Worm (Caenorhabditis elegans) whole organism, L4 larva: ENCODE measurements around the gene rps-14.

Source experiments
- D1046.2 ChIP-seq: fragments of 200-800 bp; sonication (Bioruptor generic); IDR thresholded peaks from 2 replicates; pipeline ENCODE4 v1.3.6; 2022; ENCODE audit warnings: missing genetic modification characterization, missing compliant biosample characterization
- F49E8.2 ChIP-seq: sonication (generic microtip); optimal IDR thresholded peaks from 2 replicates; lab custom pipeline; 2016; ENCODE audit warnings: missing compliant biosample characterization, mild to moderate bottlenecking, missing genetic modification characterization, borderline replicate concordance
- R02D3.7 ChIP-seq: fragments of 150-350 bp; sonication (generic microtip); optimal IDR thresholded peaks from 3 replicates; lab custom pipeline; 2014; ENCODE audit warnings: missing biosample characterization, missing genetic modification characterization
- T20F7.1 ChIP-seq: fragments of 200-800 bp; sonication (Bioruptor generic); optimal IDR thresholded peaks from 2 replicates; lab custom pipeline; 2018; ENCODE audit warnings: mild to moderate bottlenecking, missing genetic modification characterization, missing compliant biosample characterization
- Y48G9A.11 ChIP-seq: fragments of 200-800 bp; sonication (Bioruptor generic); IDR thresholded peaks from 2 replicates; pipeline ENCODE4 v1.3.6; 2022; ENCODE audit warnings: missing genetic modification reagents, missing genetic modification characterization, missing compliant biosample characterization
- Y5F2A.4 ChIP-seq: fragments of 200-800 bp; sonication (Bioruptor generic); optimal IDR thresholded peaks from 2 replicates; lab custom pipeline; 2018; ENCODE audit warnings: mild to moderate bottlenecking, missing genetic modification characterization, missing compliant biosample characterization
- aha-1 ChIP-seq: fragments of 150-350 bp; peaks from one replicate; lab custom pipeline; 2014; ENCODE audit warnings: missing biosample characterization, missing genetic modification characterization
- ama-1 ChIP-seq: fragments of 150-350 bp; optimal IDR thresholded peaks from 2 replicates; lab custom pipeline; 2014; ENCODE audit warnings: inconsistent platforms, mixed read lengths
- arid-1 ChIP-seq: fragments of 200-800 bp; sonication (Bioruptor generic); conservative IDR thresholded peaks from 2 replicates; pipeline ENCODE4 v1.3.6; 2022; ENCODE audit warnings: missing genetic modification reagents, missing genetic modification characterization, missing compliant biosample characterization
- ceh-28 ChIP-seq: fragments of 150-350 bp; optimal IDR thresholded peaks from 2 replicates; lab custom pipeline; 2014; ENCODE audit warnings: missing biosample characterization, missing genetic modification reagents, missing genetic modification characterization
- ceh-44 ChIP-seq: fragments of 200-800 bp; sonication (Bioruptor generic); IDR thresholded peaks from 2 replicates; pipeline ENCODE4 v1.3.6; 2022; ENCODE audit warnings: missing genetic modification reagents, missing genetic modification characterization, missing compliant biosample characterization
- ceh-62 ChIP-seq: sonication (generic microtip); optimal IDR thresholded peaks from 2 replicates; lab custom pipeline; 2017; ENCODE audit warnings: missing biosample characterization, missing genetic modification characterization
- ceh-82 ChIP-seq: sonication (generic microtip); optimal IDR thresholded peaks from 2 replicates; lab custom pipeline; 2017; ENCODE audit warnings: missing biosample characterization, missing genetic modification characterization
- dmd-6 ChIP-seq: fragments of 200-800 bp; sonication (Bioruptor generic); IDR thresholded peaks from 2 replicates; pipeline ENCODE4 v1.3.6; 2022; ENCODE audit warnings: missing genetic modification reagents, missing genetic modification characterization, missing compliant biosample characterization
- dmd-9 ChIP-seq: fragments of 200-800 bp; sonication (Bioruptor generic); IDR thresholded peaks from 2 replicates; pipeline ENCODE4 v1.3.6; 2022; ENCODE audit warnings: missing genetic modification reagents, missing genetic modification characterization, missing compliant biosample characterization
- dve-1 ChIP-seq: sonication (generic microtip); optimal IDR thresholded peaks from 2 replicates; lab custom pipeline; 2017; ENCODE audit warnings: antibody characterized with exemption, mild to moderate bottlenecking, missing genetic modification characterization, missing compliant biosample characterization; ENCODE audit not compliant: insufficient read depth
- fos-1 ChIP-seq: fragments of 150-350 bp; optimal IDR thresholded peaks from 2 replicates; lab custom pipeline; 2014; ENCODE audit warnings: missing biosample characterization, missing genetic modification characterization
- gei-8 ChIP-seq: fragments of 200-800 bp; sonication (Bioruptor generic); optimal IDR thresholded peaks from 2 replicates; lab custom pipeline; 2018; ENCODE audit warnings: mild to moderate bottlenecking, missing genetic modification characterization, missing compliant biosample characterization
- hif-1 ChIP-seq, 2 experiments: sonication (generic microtip); optimal IDR thresholded peaks; 2 replicates each; lab custom pipeline; 2016 to 2017; ENCODE audit warnings: missing compliant biosample characterization in 2 of 2, missing genetic modification characterization in 2 of 2, missing genetic modification reagents in 2 of 2, missing genotype in 2 of 2, mild to moderate bottlenecking in 1 of 2
- hlh-11 ChIP-seq: fragments of 200-800 bp; sonication (Bioruptor generic); optimal IDR thresholded peaks from 2 replicates; lab custom pipeline; 2018; ENCODE audit warnings: mild to moderate bottlenecking, missing genetic modification characterization, missing compliant biosample characterization
- hmg-1.1 ChIP-seq: fragments of 200-800 bp; sonication (Bioruptor generic); IDR thresholded peaks from 2 replicates; pipeline ENCODE4 v1.3.6; 2022; ENCODE audit warnings: missing genetic modification reagents, missing genetic modification characterization, missing compliant biosample characterization
- jun-1 ChIP-seq: fragments of 150-350 bp; optimal IDR thresholded peaks from 2 replicates; lab custom pipeline; 2014; ENCODE audit warnings: missing biosample characterization, missing genetic modification reagents, missing genetic modification characterization
- lin-1 ChIP-seq: fragments of 200-800 bp; sonication (Bioruptor generic); IDR thresholded peaks from 2 replicates; pipeline ENCODE4 v1.3.6; 2022; ENCODE audit warnings: missing genetic modification reagents, missing genetic modification characterization, missing compliant biosample characterization
- lin-13 ChIP-seq: fragments of 150-350 bp; optimal IDR thresholded peaks from 2 replicates; lab custom pipeline; 2014; ENCODE audit warnings: missing biosample characterization, missing genetic modification reagents, missing genetic modification characterization
- lin-29 ChIP-seq: fragments of 200-800 bp; sonication (Bioruptor generic); IDR thresholded peaks from 2 replicates; pipeline ENCODE4 v1.3.6; 2022; ENCODE audit warnings: missing genetic modification reagents, missing genetic modification characterization, missing compliant biosample characterization
- lin-38 ChIP-seq: fragments of 200-800 bp; sonication (Bioruptor generic); IDR thresholded peaks from 2 replicates; pipeline ENCODE4 v1.3.6; 2022; ENCODE audit warnings: missing genetic modification reagents, missing genetic modification characterization, missing compliant biosample characterization
- mdl-1 ChIP-seq, 2 experiments: fragments of 150-350 bp in 1 of 2; sonication (generic microtip) in 1 of 2; optimal IDR thresholded peaks; 2 replicates each; lab custom pipeline; 2014 to 2017; ENCODE audit warnings: missing biosample characterization in 2 of 2, missing genetic modification characterization in 2 of 2
- mdt-29 ChIP-seq: fragments of 200-800 bp; sonication (Bioruptor generic); IDR thresholded peaks from 2 replicates; pipeline ENCODE4 v1.3.6; 2022; ENCODE audit warnings: missing genetic modification reagents, missing genetic modification characterization, missing compliant biosample characterization
- mep-1 ChIP-seq: fragments of 150-350 bp; sonication (generic microtip); optimal IDR thresholded peaks from 3 replicates; lab custom pipeline; 2014; ENCODE audit warnings: missing biosample characterization, missing genetic modification characterization
- mes-2 ChIP-seq: sonication (generic microtip); optimal IDR thresholded peaks from 2 replicates; lab custom pipeline; 2016; ENCODE audit warnings: missing genotype, mild to moderate bottlenecking, missing genetic modification characterization, missing compliant biosample characterization; ENCODE audit not compliant: poor library complexity, severe bottlenecking
- mxl-2 ChIP-seq: fragments of 200-800 bp; sonication (Bioruptor generic); conservative IDR thresholded peaks from 2 replicates; pipeline ENCODE4 v1.3.6; 2022; ENCODE audit warnings: missing genetic modification reagents, missing genetic modification characterization, missing compliant biosample characterization
- nhr-102 ChIP-seq: sonication (generic microtip); optimal IDR thresholded peaks from 2 replicates; lab custom pipeline; 2016; ENCODE audit warnings: mild to moderate bottlenecking, missing genetic modification characterization, moderate library complexity, missing compliant biosample characterization
- nhr-11 ChIP-seq: fragments of 150-350 bp; optimal IDR thresholded peaks from 2 replicates; lab custom pipeline; 2014; ENCODE audit warnings: missing biosample characterization, missing genetic modification characterization
- nhr-25 ChIP-seq: sonication (generic microtip); optimal IDR thresholded peaks from 2 replicates; lab custom pipeline; 2017; ENCODE audit warnings: missing genetic modification characterization, mild to moderate bottlenecking, missing compliant biosample characterization, antibody characterized with exemption, moderate library complexity, borderline replicate concordance; ENCODE audit not compliant: insufficient read depth
- nhr-42 ChIP-seq: fragments of 200-800 bp; sonication (Bioruptor generic); IDR thresholded peaks from 2 replicates; pipeline ENCODE4 v1.3.6; 2022; ENCODE audit warnings: missing genetic modification characterization, missing compliant biosample characterization
- nhr-48 ChIP-seq: sonication (generic microtip); optimal IDR thresholded peaks from 2 replicates; lab custom pipeline; 2016; ENCODE audit warnings: mild to moderate bottlenecking, missing genetic modification characterization, missing compliant biosample characterization
- nhr-6 ChIP-seq: fragments of 150-350 bp; optimal IDR thresholded peaks from 2 replicates; lab custom pipeline; 2014; ENCODE audit warnings: missing biosample characterization, missing genetic modification characterization
- nhr-76 ChIP-seq: fragments of 150-350 bp; optimal IDR thresholded peaks from 2 replicates; lab custom pipeline; 2014; ENCODE audit warnings: missing biosample characterization, missing genetic modification characterization
- pha-4 ChIP-seq, 2 experiments: fragments of 150-350 bp in 1 of 2; fragments of 200-800 bp in 1 of 2; sonication (Bioruptor generic) in 1 of 2; IDR thresholded peaks in 1 of 2; optimal IDR thresholded peaks in 1 of 2; 2 replicates each; pipeline versions ENCODE4 v1.3.6 to Lab custom; 2014 to 2022; ENCODE audit warnings: missing genetic modification characterization in 2 of 2, missing genetic modification reagents in 2 of 2, missing biosample characterization in 1 of 2, missing compliant biosample characterization in 1 of 2
- pqm-1 ChIP-seq: sonication (generic microtip); optimal IDR thresholded peaks from 2 replicates; lab custom pipeline; 2017; ENCODE audit warnings: missing biosample characterization, missing genetic modification characterization
- saeg-2 ChIP-seq: fragments of 200-800 bp; sonication (Bioruptor generic); IDR thresholded peaks from 2 replicates; pipeline ENCODE4 v1.3.6; 2022; ENCODE audit warnings: missing genetic modification reagents, missing genetic modification characterization, missing compliant biosample characterization
- skn-1 ChIP-seq: fragments of 150-350 bp; optimal IDR thresholded peaks from 2 replicates; lab custom pipeline; 2014; ENCODE audit warnings: missing biosample characterization, missing genetic modification characterization
- snpc-1.2 ChIP-seq: fragments of 200-800 bp; sonication (Bioruptor generic); IDR thresholded peaks from 2 replicates; pipeline ENCODE4 v1.3.6; 2022; ENCODE audit warnings: missing genetic modification reagents, missing genetic modification characterization, missing compliant biosample characterization
- tra-1 ChIP-seq: fragments of 200-800 bp; sonication (Bioruptor generic); IDR thresholded peaks from 2 replicates; pipeline ENCODE4 v1.3.6; 2022; ENCODE audit warnings: missing genetic modification reagents, missing genetic modification characterization, missing compliant biosample characterization
- unc-130 ChIP-seq: sonication (generic microtip); optimal IDR thresholded peaks from 2 replicates; lab custom pipeline; 2016; ENCODE audit warnings: missing genetic modification reagents, missing genetic modification characterization, missing compliant biosample characterization
- unc-62 ChIP-seq, 3 experiments: fragments of 150-350 bp in 1 of 3; sonication (generic microtip); optimal IDR thresholded peaks in 2 of 3; peaks in 1 of 3; 1 replicate in 1 of 3; 2 replicates in 2 of 3; lab custom pipeline; 2014 to 2017; ENCODE audit warnings: missing biosample characterization in 3 of 3, missing genetic modification characterization in 3 of 3, missing genetic modification reagents in 3 of 3, missing genotype in 1 of 3
- vab-7 ChIP-seq: fragments of 200-800 bp; sonication (Bioruptor generic); IDR thresholded peaks from 2 replicates; pipeline ENCODE4 v1.3.6; 2022; ENCODE audit warnings: missing genetic modification reagents, missing genetic modification characterization, missing compliant biosample characterization

The rps-14 gene

ce11 chrIII:7142172-7142601, 37.2 kb downstream of the rps-14 start (continued):
- peak; percentile 40 for TF ChIP-seq hlh-11 (tag; lab: Kevin White, UChicago)
- TF ChIP-seq D1046.2 (GFP tag; lab: Robert Waterston, UW), result no peak
- TF ChIP-seq nhr-25, result no peak
- no peak for TF ChIP-seq dmd-6 (GFP tag; lab: Robert Waterston, UW)
- TF ChIP-seq arid-1 (GFP tag; lab: Robert Waterston, UW), result peak; percentile 62
- TF ChIP-seq nhr-48 (tag; lab: Kevin White, UChicago), result peak; percentile 35
- TF ChIP-seq dve-1 (tag; lab: Kevin White, UChicago), result peak; percentile 51
- no peak for TF ChIP-seq R02D3.7
- no peak for TF ChIP-seq ceh-62
- TF ChIP-seq ceh-82 (tag; lab: Kevin White, UChicago), result no peak
- TF ChIP-seq dmd-9 (GFP tag; lab: Robert Waterston, UW), result no peak
- peak; percentile 64 for TF ChIP-seq lin-38 (GFP tag; lab: Robert Waterston, UW)
- TF ChIP-seq Y5F2A.4, result no peak
- no peak for TF ChIP-seq gei-8 (GFP tag; lab: Kevin White, UChicago)
- peak; percentile 68 for TF ChIP-seq F49E8.2 (tag; lab: Kevin White, UChicago)
- TF ChIP-seq T20F7.1 (GFP tag; lab: Kevin White, UChicago), result no peak
- TF ChIP-seq, all 104 proteins: peak for 32

- TF ChIP-seq vab-7 (peak; percentile 36; the same call in 1 of the 2 replicates), fos-1 (tag; lab: Kevin White, UChicago) (no peak), jun-1 (tag; lab: Kevin White, UChicago) (no peak), pqm-1 (tag; lab: Kevin White, UChicago) (peak; percentile 53), lin-1 (GFP tag; lab: Robert Waterston, UW) (peak; percentile 72; the same call in 1 of the 2 replicates), unc-62 (GFP tag; optimal IDR thresholded peaks at IDR 0.05 in 1 of 2; lab: Kevin White, UChicago) (peak in 1 of 2 experiments; percentile 59), unc-62 (tag; optimal IDR thresholded peaks at IDR 0.05; lab: Kevin White, UChicago) (no peak), lin-38 (GFP tag; lab: Robert Waterston, UW) (peak; percentile 68), hif-1 (tag; optimal IDR thresholded peaks at IDR 0.05; lab: Kevin White, UChicago) (peak in 1 of 2 experiments; percentile 15), ceh-44 (GFP tag; lab: Robert Waterston, UW) (no peak), mes-2 (peak; percentile 87), nhr-6 (tag; lab: Kevin White, UChicago) (no peak), Y5F2A.4 (peak; percentile 61), aha-1 (tag; lab: Kevin White, UChicago) (peak; percentile 65), unc-130 (GFP tag; lab: Kevin White, UChicago) (peak; percentile 24), snpc-1.2 (GFP tag; lab: Robert Waterston, UW) (peak; percentile 69), nhr-11 (tag; lab: Kevin White, UChicago) (no peak), lin-29 (GFP tag; lab: Robert Waterston, UW) (no peak), skn-1 (tag; lab: Kevin White, UChicago) (no peak), ceh-28 (tag; lab: Kevin White, UChicago) (no peak), saeg-2 (GFP tag; lab: Robert Waterston, UW) (no peak), nhr-76 (tag; lab: Kevin White, UChicago) (no peak), tra-1 (GFP tag; lab: Robert Waterston, UW) (no peak), mep-1 (tag; lab: Kevin White, UChicago) (peak; percentile 83), arid-1 (GFP tag; lab: Robert Waterston, UW) (peak; percentile 70), lin-13 (peak; percentile 54), mxl-2 (GFP tag; lab: Robert Waterston, UW) (no peak), pha-4 (GFP tag; IDR thresholded peaks at IDR 0.05; lab: Robert Waterston, UW) (peak; percentile 63; the same call in 1 of the 2 replicates), pha-4 (tag; optimal IDR thresholded peaks at IDR 0.05; lab: Kevin White, UChicago) (no peak), hlh-11 (tag; lab: Kevin White, UChicago) (peak; percentile 73), ama-1 (lab: Kevin White, UChicago) (peak; percentile 98), hmg-1.1 (GFP tag; lab: Robert Waterston, UW) (peak; percentile 27; the same call in 1 of the 2 replicates), mdt-29 (GFP tag; lab: Robert Waterston, UW) (peak; percentile 84; the same call in 1 of the 2 replicates), nhr-42 (GFP tag; lab: Robert Waterston, UW) (peak; percentile 68; the same call in 1 of the 2 replicates), dmd-9 (GFP tag; lab: Robert Waterston, UW) (no peak), D1046.2 (GFP tag; lab: Robert Waterston, UW) (0 out of 2 replicates have a peak, but pooled peaks have one; percentile 58), mdl-1 (tag; optimal IDR thresholded peaks at IDR 0.05; lab: Kevin White, UChicago) (peak; percentile 74 to 78), Y48G9A.11 (GFP tag; lab: Robert Waterston, UW) (peak; percentile 84), nhr-102 (tag; lab: Kevin White, UChicago) (peak; percentile 81)
Observed at ce11 chrIII:7141285-7141715, 38.1 kb downstream of the rps-14 start.
